Fruit fly (Drosophila melanogaster): ENCODE data around the gene CG14298.

Gene CG14298

dm6 chr3R:18917976-18918871 is 42.9 kb downstream of the CG14298 start (continued):
- TF ChIP-seq Lpt (GFP tag; optimal IDR thresholded peaks at IDR 0.05) (no peak), Atf6 (GFP tag; IDR thresholded peaks at IDR 0.05) (0 out of 2 replicates have a peak, but pooled peaks have one; percentile 13), ssp (GFP tag; IDR thresholded peaks at IDR 0.05) (no peak), CG16815 (GFP tag; optimal IDR thresholded peaks at IDR 0.05) (no peak), Deaf1 (tag; optimal IDR thresholded peaks at IDR 0.05) (no peak), Drgx (GFP tag; IDR thresholded peaks at IDR 0.05) (peak; percentile 16; the same call in 1 of the 2 replicates), CG5245 (GFP tag; optimal IDR thresholded peaks at IDR 0.05) (no peak), CG1602 (GFP tag; optimal IDR thresholded peaks at IDR 0.05) (no peak), CG4282 (GFP tag; optimal IDR thresholded peaks at IDR 0.05) (no peak), unpg (GFP tag; optimal IDR thresholded peaks at IDR 0.05) (no peak), fru (optimal IDR thresholded peaks at IDR 0.05) (no peak), CG12299 (tag; optimal IDR thresholded peaks at IDR 0.05) (no peak), salm (tag; optimal IDR thresholded peaks at IDR 0.05) (no peak), vnd (GFP tag; IDR thresholded peaks at IDR 0.05; ENCODE audit: partially characterized antibody) (no peak), CG10431 (GFP tag; optimal IDR thresholded peaks at IDR 0.05) (no peak), prd (optimal IDR thresholded peaks at IDR 0.05) (no peak), prd (GFP tag; IDR thresholded peaks at IDR 0.05) (no peak), Doc3 (GFP tag; IDR thresholded peaks at IDR 0.05; ENCODE audit: partially characterized antibody) (no peak), tap (tag; optimal IDR thresholded peaks at IDR 0.05) (no peak), Dll (GFP tag; IDR thresholded peaks at IDR 0.05; ENCODE audit: partially characterized antibody) (no peak), CG10267 (tag; optimal IDR thresholded peaks at IDR 0.05) (no peak), lbe (GFP tag; optimal IDR thresholded peaks at IDR 0.05) (peak; percentile 32), Hand (GFP tag; optimal IDR thresholded peaks at IDR 0.05) (peak; percentile 7), CG8089 (GFP tag; optimal IDR thresholded peaks at IDR 0.05) (no peak), sd (tag; optimal IDR thresholded peaks at IDR 0.05) (peak; percentile 13), zf30C (GFP tag; optimal IDR thresholded peaks at IDR 0.05) (no peak), CG13624 (GFP tag; optimal IDR thresholded peaks at IDR 0.05) (peak; percentile 43), CG30020 (tag; optimal IDR thresholded peaks at IDR 0.05) (no peak), CG7745 (tag; optimal IDR thresholded peaks at IDR 0.05) (no peak), esg (GFP tag; conservative IDR thresholded peaks at IDR 0.05) (no peak), CG1792 (GFP tag; optimal IDR thresholded peaks at IDR 0.05) (no peak), Dbx (GFP tag; IDR thresholded peaks at IDR 0.05) (0 out of 3 replicates have a peak, but pooled peaks have one; percentile 32), p53 (GFP tag; optimal IDR thresholded peaks at IDR 0.05) (no peak), CG17568 (GFP tag; optimal IDR thresholded peaks at IDR 0.05) (peak; percentile 29), CG4730 (GFP tag; IDR thresholded peaks at IDR 0.05) (no peak), lmd (GFP tag; IDR thresholded peaks at IDR 0.05) (no peak), fd102C (GFP tag; optimal IDR thresholded peaks at IDR 0.05) (no peak), CG18619 (GFP tag; optimal IDR thresholded peaks at IDR 0.05) (no peak), CG10321 (GFP tag; IDR thresholded peaks at IDR 0.05) (no peak), cwo (GFP tag; optimal IDR thresholded peaks at IDR 0.05) (peak; percentile 38), phol (tag; optimal IDR thresholded peaks at IDR 0.05) (peak; percentile 94), HmgD (GFP tag; optimal IDR thresholded peaks at IDR 0.05) (no peak), z (GFP tag; IDR thresholded peaks at IDR 0.05) (0 out of 3 replicates have a peak, but pooled peaks have one; percentile 28), CG11085 (GFP tag; IDR thresholded peaks at IDR 0.05) (no peak), CG14441 (GFP tag; IDR thresholded peaks at IDR 0.05) (peak; percentile 27; the same call in 1 of the 2 replicates), Oaz (GFP tag; IDR thresholded peaks at IDR 0.05) (no peak), crc (GFP tag; optimal IDR thresholded peaks at IDR 0.05) (no peak), HLH3B (GFP tag; IDR thresholded peaks at IDR 0.05) (peak; percentile 7; the same call in 1 of the 2 replicates), CG13424 (tag; optimal IDR thresholded peaks at IDR 0.05) (no peak), sug (tag; optimal IDR thresholded peaks at IDR 0.05) (peak; percentile 9)
